Worm (Caenorhabditis elegans) whole organism, L2 larva: Measurements from ENCODE around the gene fars-3.
A peak's percentile ranks its signal among the peaks of the same experiment; 100 is the strongest.

Experiments used
- C34F6.9 ChIP-seq: fragments of 150-350 bp; optimal IDR thresholded peaks from 2 replicates; lab custom pipeline; 2014; ENCODE audit warnings: missing biosample characterization, missing genetic modification characterization
- F13H6.1 ChIP-seq: sonication (generic microtip); optimal IDR thresholded peaks from 2 replicates; lab custom pipeline; 2016; ENCODE audit warnings: missing genetic modification characterization, missing compliant biosample characterization
- alr-1 ChIP-seq: fragments of 150-350 bp; optimal IDR thresholded peaks from 2 replicates; lab custom pipeline; 2014; ENCODE audit warnings: missing biosample characterization, missing genetic modification characterization
- ama-1 ChIP-seq: fragments of 150-350 bp; optimal IDR thresholded peaks from 2 replicates; lab custom pipeline; 2018; ENCODE audit warnings: inconsistent platforms
- blmp-1 ChIP-seq: sonication (generic microtip); optimal IDR thresholded peaks from 2 replicates; lab custom pipeline; 2017; ENCODE audit warnings: missing genetic modification characterization, mild to moderate bottlenecking, missing compliant biosample characterization, antibody characterized with exemption, moderate library complexity; ENCODE audit not compliant: insufficient read depth
- ceh-82 ChIP-seq: fragments of 150-350 bp; optimal IDR thresholded peaks from 2 replicates; lab custom pipeline; 2014; ENCODE audit warnings: missing biosample characterization, missing genetic modification characterization
- crh-2 ChIP-seq: sonication (generic microtip); optimal IDR thresholded peaks from 2 replicates; lab custom pipeline; 2017; ENCODE audit warnings: missing biosample characterization, missing genetic modification characterization
- dmd-4 ChIP-seq: sonication (generic microtip); optimal IDR thresholded peaks from 2 replicates; lab custom pipeline; 2017; ENCODE audit warnings: missing biosample characterization, missing genetic modification characterization
- egl-27 ChIP-seq: sonication (generic microtip); optimal IDR thresholded peaks from 3 replicates; lab custom pipeline; 2017; ENCODE audit warnings: missing biosample characterization, missing genetic modification reagents, missing genetic modification characterization
- elt-1 ChIP-seq: fragments of 150-350 bp; optimal IDR thresholded peaks from 2 replicates; lab custom pipeline; 2014; ENCODE audit warnings: missing biosample characterization, missing genetic modification characterization
- elt-3 ChIP-seq: sonication (generic microtip); optimal IDR thresholded peaks from 2 replicates; lab custom pipeline; 2017; ENCODE audit warnings: missing biosample characterization, missing genetic modification characterization
- fos-1 ChIP-seq: fragments of 150-350 bp; optimal IDR thresholded peaks from 2 replicates; lab custom pipeline; 2014; ENCODE audit warnings: missing biosample characterization, missing genetic modification characterization
- lin-11 ChIP-seq: fragments of 150-350 bp; sonication (generic microtip); optimal IDR thresholded peaks from 2 replicates; lab custom pipeline; 2014; ENCODE audit warnings: missing biosample characterization, missing genetic modification characterization, inconsistent platforms, mixed read lengths
- lin-13 ChIP-seq: fragments of 150-350 bp; optimal IDR thresholded peaks from 2 replicates; lab custom pipeline; 2014; ENCODE audit warnings: missing biosample characterization, missing genetic modification reagents, missing genetic modification characterization
- lsy-2 ChIP-seq, 2 experiments: fragments of 150-350 bp in 1 of 2; sonication (generic microtip) in 1 of 2; optimal IDR thresholded peaks; 2 replicates each; lab custom pipeline; 2014 to 2017; ENCODE audit warnings: missing biosample characterization in 2 of 2, missing genetic modification characterization in 2 of 2
- mab-5 ChIP-seq: fragments of 150-350 bp; optimal IDR thresholded peaks from 2 replicates; lab custom pipeline; 2014; ENCODE audit warnings: missing biosample characterization, missing genetic modification characterization
- mbf-1 ChIP-seq: sonication (generic microtip); optimal IDR thresholded peaks from 2 replicates; lab custom pipeline; 2017; ENCODE audit warnings: missing biosample characterization, missing genetic modification characterization
- nhr-10 ChIP-seq: sonication (generic microtip); optimal IDR thresholded peaks from 2 replicates; lab custom pipeline; 2017; ENCODE audit warnings: missing biosample characterization, missing genetic modification characterization
- nhr-12 ChIP-seq: fragments of 150-350 bp; optimal IDR thresholded peaks from 2 replicates; lab custom pipeline; 2014; ENCODE audit warnings: missing biosample characterization, missing genetic modification characterization
- nhr-129 ChIP-seq: fragments of 150-350 bp; optimal IDR thresholded peaks from 2 replicates; lab custom pipeline; 2014; ENCODE audit warnings: missing biosample characterization, missing genetic modification characterization
- nhr-23 ChIP-seq: fragments of 150-350 bp; optimal IDR thresholded peaks from 2 replicates; lab custom pipeline; 2014; ENCODE audit warnings: missing biosample characterization, missing genetic modification reagents, missing genetic modification characterization
- nhr-25 ChIP-seq: fragments of 150-350 bp; sonication (generic microtip); optimal IDR thresholded peaks from 3 replicates; lab custom pipeline; 2014; ENCODE audit warnings: missing biosample characterization, missing genetic modification characterization
- nhr-6 ChIP-seq: fragments of 150-350 bp; optimal IDR thresholded peaks from 2 replicates; lab custom pipeline; 2014; ENCODE audit warnings: missing biosample characterization, missing genetic modification characterization
- peb-1 ChIP-seq: fragments of 150-350 bp; optimal IDR thresholded peaks from 2 replicates; lab custom pipeline; 2014; ENCODE audit warnings: missing biosample characterization, missing genetic modification characterization
- sem-4 ChIP-seq: fragments of 150-350 bp; optimal IDR thresholded peaks from 2 replicates; lab custom pipeline; 2014; ENCODE audit warnings: missing biosample characterization, missing genetic modification reagents, missing genetic modification characterization
- skn-1 ChIP-seq: sonication (generic microtip); optimal IDR thresholded peaks from 2 replicates; lab custom pipeline; 2017; ENCODE audit warnings: missing biosample characterization, missing genetic modification characterization
- sma-3 ChIP-seq: sonication (generic microtip); optimal IDR thresholded peaks from 2 replicates; lab custom pipeline; 2016; ENCODE audit warnings: missing genetic modification reagents, missing genetic modification characterization, missing compliant biosample characterization
- sma-9 ChIP-seq, 2 experiments: fragments of 150-350 bp in 1 of 2; sonication (generic microtip) in 1 of 2; optimal IDR thresholded peaks; 2 replicates each; lab custom pipeline; 2014 to 2016; ENCODE audit warnings: missing genetic modification characterization in 2 of 2, mild to moderate bottlenecking in 1 of 2, missing biosample characterization in 1 of 2, missing compliant biosample characterization in 1 of 2, missing genetic modification reagents in 1 of 2, moderate library complexity in 1 of 2
- unc-39 ChIP-seq: fragments of 150-350 bp; optimal IDR thresholded peaks from 2 replicates; lab custom pipeline; 2014; ENCODE audit warnings: missing biosample characterization, missing genetic modification characterization
- unc-55 ChIP-seq: fragments of 150-350 bp; sonication (generic microtip); optimal IDR thresholded peaks from 3 replicates; lab custom pipeline; 2014; ENCODE audit warnings: missing biosample characterization, missing genetic modification reagents, missing genetic modification characterization
- unc-62 ChIP-seq: fragments of 150-350 bp; optimal IDR thresholded peaks from 2 replicates; lab custom pipeline; 2014; ENCODE audit warnings: missing biosample characterization, missing genetic modification reagents, missing genetic modification characterization
- ztf-1 ChIP-seq: fragments of 200-800 bp; sonication (Bioruptor generic); conservative IDR thresholded peaks from 2 replicates; pipeline ENCODE4 v1.3.6; 2022; ENCODE audit warnings: missing genetic modification characterization, missing compliant biosample characterization
- ztf-11 ChIP-seq: sonication (generic microtip); optimal IDR thresholded peaks from 2 replicates; lab custom pipeline; 2017; ENCODE audit warnings: missing biosample characterization, missing genetic modification characterization
- ztf-4 ChIP-seq: fragments of 150-350 bp; optimal IDR thresholded peaks from 2 replicates; lab custom pipeline; 2014; ENCODE audit warnings: missing biosample characterization, missing genetic modification characterization

The fars-3 gene

DNA sequence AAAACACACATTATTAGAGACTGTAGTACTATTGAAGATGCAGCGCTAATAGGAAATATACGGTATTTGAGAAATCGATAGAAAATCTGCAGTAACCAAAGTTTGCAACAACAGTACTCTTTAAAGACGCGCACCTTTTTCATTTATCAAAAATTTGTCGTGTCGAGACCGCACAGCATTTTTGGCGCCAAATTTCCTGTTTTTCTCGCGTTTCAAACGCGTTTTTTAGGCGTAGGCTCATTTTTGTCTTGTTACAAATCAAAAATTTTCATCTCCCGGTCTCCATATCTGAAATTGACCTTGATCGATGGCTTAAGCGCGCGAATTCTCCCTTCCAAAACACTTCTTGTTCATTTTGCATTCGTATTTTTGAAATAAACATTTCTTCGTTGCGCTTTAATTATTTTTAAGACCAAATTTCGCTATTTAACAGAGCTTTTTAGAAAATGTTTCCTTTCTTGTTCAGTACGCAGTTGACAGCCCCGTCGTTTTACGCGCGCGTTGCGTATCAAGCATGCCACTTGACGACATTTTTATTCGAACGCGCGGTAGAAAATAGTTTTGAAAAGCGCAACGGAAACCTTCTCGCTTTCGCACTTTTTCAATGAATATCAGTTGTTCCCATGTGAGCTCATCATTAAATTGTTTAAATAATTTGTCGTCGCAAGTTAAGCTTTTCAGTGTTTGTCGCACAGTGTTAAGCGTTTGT lies 7.8 kb upstream of the fars-3 start:
- no peak for TF ChIP-seq ztf-11 (tag; lab: Kevin White, UChicago)
- TF ChIP-seq ama-1 (lab: Kevin White, UChicago) = no peak
- no peak for TF ChIP-seq sma-9 (GFP tag; optimal IDR thresholded peaks at IDR 0.05; lab: Kevin White, UChicago)
- TF ChIP-seq sma-9 (tag; optimal IDR thresholded peaks at IDR 0.05; lab: Kevin White, UChicago) = no peak
- no peak for TF ChIP-seq sma-3
- no peak for TF ChIP-seq nhr-10
- TF ChIP-seq, all 48 proteins: peak for 0

DNA sequence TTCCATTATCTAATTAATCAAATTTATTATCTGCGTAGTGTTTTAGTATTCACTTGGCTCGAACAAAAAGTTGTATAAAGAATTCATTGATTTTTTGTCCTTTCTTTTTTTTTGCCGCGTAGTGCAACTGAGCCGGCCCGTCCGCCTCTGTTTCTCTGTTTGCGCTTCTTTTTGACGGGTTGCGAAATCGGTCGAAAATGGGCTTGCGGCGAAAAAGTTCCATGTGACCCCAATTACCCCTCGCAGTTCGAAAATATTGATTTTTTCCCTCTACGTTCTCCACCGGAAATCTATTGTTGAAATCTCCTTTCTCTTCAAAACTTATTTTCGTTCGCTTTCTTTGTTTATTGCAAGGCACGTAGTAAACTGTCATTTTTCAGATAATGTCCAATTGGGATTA lies 7.2 kb upstream of the fars-3 start, which contains the start of gene zyg-9:
TSS of gene zyg-9 (plus strand) at position 381 of the 400 bp plus-strand sequence.
- TF ChIP-seq fos-1 (tag; lab: Kevin White, UChicago) (no peak), alr-1 (tag; lab: Kevin White, UChicago) (no peak), lsy-2 (tag; optimal IDR thresholded peaks at IDR 0.05; lab: Kevin White, UChicago) (peak in 1 of 2 experiments; percentile 29), skn-1 (no peak), nhr-6 (tag; lab: Kevin White, UChicago) (no peak), nhr-129 (tag; lab: Kevin White, UChicago) (peak; percentile 26), mab-5 (tag; lab: Kevin White, UChicago) (no peak), sma-3 (no peak), nhr-12 (tag; lab: Kevin White, UChicago) (no peak), unc-39 (tag; lab: Kevin White, UChicago) (no peak), elt-1 (tag; lab: Kevin White, UChicago) (no peak), sma-9 (GFP tag; optimal IDR thresholded peaks at IDR 0.05; lab: Kevin White, UChicago) (no peak), sma-9 (tag; optimal IDR thresholded peaks at IDR 0.05; lab: Kevin White, UChicago) (no peak), lin-11 (tag; lab: Kevin White, UChicago) (no peak), egl-27 (tag; lab: Kevin White, UChicago) (no peak), C34F6.9 (tag; lab: Kevin White, UChicago) (peak; percentile 63), sem-4 (no peak), unc-55 (GFP tag; lab: Kevin White, UChicago) (peak; percentile 30), ceh-82 (tag; lab: Kevin White, UChicago) (no peak), peb-1 (tag; lab: Kevin White, UChicago) (no peak), crh-2 (no peak)

DNA sequence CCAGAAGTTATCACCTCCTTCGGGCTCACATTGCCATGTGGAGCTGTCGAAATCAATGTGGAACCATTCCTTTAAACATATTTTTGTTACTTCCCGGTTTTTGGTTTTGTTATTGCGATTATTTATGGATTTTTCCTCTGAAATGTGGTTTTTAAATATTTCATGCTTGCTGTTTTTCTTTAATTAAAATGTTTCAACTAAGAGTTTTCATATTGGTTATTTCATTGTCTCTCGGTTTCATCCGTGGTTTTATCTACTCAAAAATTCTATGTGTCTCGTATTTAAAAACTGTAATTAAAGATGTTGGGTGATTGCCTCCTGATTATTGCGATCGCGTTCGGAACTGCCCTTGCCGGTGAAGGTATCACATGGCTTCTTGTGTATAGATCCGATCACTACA lies 2.2 kb downstream of the fars-3 start, which contains the start of gene F22B5.10:
TSS of gene F22B5.10 (plus strand) at position 301 of the 400 bp plus-strand sequence.
- no peak for TF ChIP-seq lin-11 (tag; lab: Kevin White, UChicago)
- no peak for TF ChIP-seq elt-1 (tag; lab: Kevin White, UChicago)
- no peak for TF ChIP-seq nhr-6 (tag; lab: Kevin White, UChicago)
- no peak for TF ChIP-seq sma-9 (GFP tag; optimal IDR thresholded peaks at IDR 0.05; lab: Kevin White, UChicago)
- TF ChIP-seq sma-9 (tag; optimal IDR thresholded peaks at IDR 0.05; lab: Kevin White, UChicago) = no peak
- TF ChIP-seq lsy-2 (tag; optimal IDR thresholded peaks at IDR 0.05; lab: Kevin White, UChicago) = no peak
- no peak for TF ChIP-seq ceh-82 (tag; lab: Kevin White, UChicago)
- TF ChIP-seq dmd-4 (tag; lab: Kevin White, UChicago) = no peak
- no peak for TF ChIP-seq fos-1 (tag; lab: Kevin White, UChicago)
- TF ChIP-seq F13H6.1 (tag; lab: Kevin White, UChicago) = no peak
- no peak for TF ChIP-seq sma-3
- TF ChIP-seq nhr-129 (tag; lab: Kevin White, UChicago) = no peak
- no peak for TF ChIP-seq sem-4
- TF ChIP-seq lin-13 = no peak
- TF ChIP-seq blmp-1 (tag; lab: Kevin White, UChicago) = no peak
- TF ChIP-seq elt-3 (tag; lab: Kevin White, UChicago) = no peak

DNA sequence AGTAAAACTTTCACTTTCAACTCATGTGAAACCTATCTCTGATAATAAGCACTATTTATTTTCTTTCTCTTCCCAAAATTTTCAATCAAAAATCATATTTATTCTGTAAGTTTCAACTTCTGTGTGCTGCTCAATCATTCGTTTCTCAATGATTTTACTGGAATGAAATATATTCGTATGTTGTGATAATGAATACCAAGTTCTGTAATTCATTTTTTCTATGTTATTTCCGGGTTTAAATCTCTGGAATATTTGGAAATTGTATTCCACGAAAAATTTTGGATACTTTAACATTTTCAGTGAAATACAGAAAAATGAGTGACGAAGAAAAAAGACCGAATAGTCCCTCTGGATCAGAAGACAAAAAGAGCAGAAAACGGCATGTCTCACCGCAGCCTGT lies 3.2 kb downstream of the fars-3 start, which contains the start of gene M05D6.2:
TSS of gene M05D6.2 (plus strand) at position 301 of the 400 bp plus-strand sequence.
- TF ChIP-seq ztf-4 (tag; lab: Kevin White, UChicago) (no peak), sma-3 (no peak), unc-39 (tag; lab: Kevin White, UChicago) (no peak), nhr-23 (tag; lab: Kevin White, UChicago) (no peak), F13H6.1 (tag; lab: Kevin White, UChicago) (no peak), mbf-1 (tag; lab: Kevin White, UChicago) (no peak), ama-1 (lab: Kevin White, UChicago) (no peak), lin-13 (no peak), C34F6.9 (tag; lab: Kevin White, UChicago) (no peak), ztf-11 (tag; lab: Kevin White, UChicago) (no peak), elt-3 (tag; lab: Kevin White, UChicago) (no peak), unc-55 (GFP tag; lab: Kevin White, UChicago) (no peak), nhr-129 (tag; lab: Kevin White, UChicago) (no peak), lsy-2 (tag; optimal IDR thresholded peaks at IDR 0.05; lab: Kevin White, UChicago) (no peak), unc-62 (GFP tag; lab: Kevin White, UChicago) (no peak), ztf-1 (no peak), nhr-25 (tag; lab: Kevin White, UChicago) (no peak)
- TF ChIP-seq, all 48 proteins: peak for 0
